Worm (Caenorhabditis elegans) whole organism, L4/young adult: ENCODE results near the gene F55B12.2.

Source experiments
- dao-5 ChIP-seq: sonication (generic microtip); optimal IDR thresholded peaks from 2 replicates; lab custom pipeline; 2016; ENCODE audit warnings: missing genotype, missing genetic modification characterization, moderate library complexity, missing compliant biosample characterization
- him-1 ChIP-seq: sonication (generic microtip); optimal IDR thresholded peaks from 2 replicates; lab custom pipeline; 2016; ENCODE audit warnings: missing genotype, missing genetic modification reagents, missing genetic modification characterization, missing compliant biosample characterization

DNA sequence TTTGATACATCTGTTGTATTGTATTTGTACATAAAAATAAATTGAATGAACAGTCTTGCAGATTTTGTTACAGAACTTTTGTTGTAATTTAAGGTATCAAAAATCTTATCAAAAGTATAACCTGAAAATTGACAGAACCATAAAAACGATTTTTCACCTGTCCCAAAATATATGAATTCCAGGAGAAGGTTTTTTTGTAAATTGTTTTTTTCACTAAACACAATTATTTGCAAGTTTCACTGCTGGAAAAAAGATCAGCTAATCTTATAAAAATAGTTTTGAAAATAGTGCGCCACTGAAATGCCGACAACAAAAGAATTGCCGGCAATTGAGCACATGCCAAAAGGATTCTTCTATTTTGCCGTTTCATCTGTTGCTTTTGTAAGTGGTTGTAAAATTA is 26.4 kb upstream of the F55B12.2 start, which contains the start of gene srx-130:
- no peak for TF ChIP-seq him-1 (tag; lab: Kevin White, UChicago)
- no peak for TF ChIP-seq dao-5 (tag; lab: Kevin White, UChicago)
